Worm (Caenorhabditis elegans) whole organism, midembryonic: ENCODE data around the gene sre-13.

Experiments
- cog-1 ChIP-seq: sonication (generic microtip); optimal IDR thresholded peaks from 2 replicates; lab custom pipeline; 2016; ENCODE audit warnings: missing genetic modification characterization, missing compliant biosample characterization
- flt-1 ChIP-seq: fragments of 200-800 bp; sonication (Bioruptor generic); IDR thresholded peaks from 2 replicates; pipeline ENCODE4 v1.3.6; 2022; ENCODE audit warnings: missing genetic modification characterization, missing compliant biosample characterization
- klf-2 ChIP-seq: fragments of 200-800 bp; sonication (Bioruptor generic); conservative IDR thresholded peaks from 2 replicates; pipeline ENCODE4 v1.3.6; 2022; ENCODE audit warnings: missing genetic modification reagents, missing genetic modification characterization, missing compliant biosample characterization
- med-1 ChIP-seq: sonication (generic microtip); optimal IDR thresholded peaks from 2 replicates; lab custom pipeline; 2017; ENCODE audit warnings: missing genetic modification characterization, mild to moderate bottlenecking, missing compliant biosample characterization, antibody characterized with exemption, missing genetic modification reagents; ENCODE audit not compliant: insufficient read depth

DNA sequence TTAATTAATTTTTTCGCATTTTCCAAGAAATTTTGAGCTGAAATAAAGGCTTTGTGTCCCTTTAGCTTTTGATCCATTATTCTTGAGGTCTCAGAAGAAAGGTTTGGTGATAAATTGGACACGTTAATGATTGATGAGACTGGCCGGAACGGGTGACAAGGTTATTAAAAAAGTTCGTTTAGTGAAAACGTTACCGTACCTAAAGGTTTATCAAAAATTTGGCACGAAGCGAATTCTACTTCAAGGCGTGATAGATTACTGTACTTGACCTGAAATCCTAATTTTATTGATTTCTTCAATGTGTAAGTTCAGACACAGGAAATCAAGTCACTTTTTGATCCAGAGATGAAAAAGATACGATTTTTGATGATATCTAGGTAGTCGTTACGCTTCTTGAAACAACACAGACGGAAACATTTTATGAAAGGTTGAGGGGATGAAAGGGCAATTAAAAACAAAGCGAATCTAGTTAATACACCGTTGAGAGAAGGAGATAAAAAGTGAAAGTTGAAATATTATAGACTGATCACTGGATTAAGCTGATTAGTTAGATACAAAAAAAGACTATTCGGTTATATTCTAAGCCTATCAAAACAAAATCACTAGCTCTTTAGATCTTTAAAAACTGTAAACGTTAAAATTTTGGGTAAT lies 26.0 kb downstream of the sre-13 start:
- TF ChIP-seq med-1: no peak
- no peak for TF ChIP-seq klf-2 (GFP tag; lab: Robert Waterston, UW)
- no peak for TF ChIP-seq cog-1 (tag; lab: Kevin White, UChicago)
- TF ChIP-seq flt-1 (GFP tag; lab: Robert Waterston, UW): no peak
